Worm (Caenorhabditis elegans): ENCODE data around the gene C25E10.17.

DNA sequence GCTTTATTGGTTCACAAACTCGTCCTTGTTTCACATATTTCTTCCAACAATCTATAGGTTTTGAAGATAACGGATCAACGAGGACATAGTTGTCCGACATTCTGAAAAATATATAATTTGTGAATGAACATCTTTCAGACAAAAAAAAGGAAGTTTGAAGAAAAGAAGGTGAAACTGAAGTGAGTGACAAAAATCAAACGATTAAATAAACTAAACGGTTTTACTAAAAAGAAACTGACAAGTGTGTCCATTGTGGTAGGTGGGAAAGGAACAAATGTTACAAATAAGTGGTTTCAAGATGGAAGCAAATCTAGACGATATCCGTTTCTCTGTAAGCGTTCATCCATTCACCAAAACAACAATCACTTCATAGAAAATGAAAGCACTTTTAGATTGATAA lies 14.9 kb upstream of the C25E10.17 start, which contains the start of gene C25E10.12:
- TF ChIP-seq flt-1 (GFP tag; IDR thresholded peaks at IDR 0.05): no peak
- TF ChIP-seq cog-1 (tag; optimal IDR thresholded peaks at IDR 0.05): no peak
- TF ChIP-seq ztf-29 (GFP tag; IDR thresholded peaks at IDR 0.05): no peak

Data from whole organism, midembryonic.